Fruit fly (Drosophila melanogaster): ENCODE measurements around the gene Fntb.

dm6 chr3R:16389117-16389516 is 43.7 kb upstream of the Fntb start:
- no peak for TF ChIP-seq sv (GFP tag; optimal IDR thresholded peaks at IDR 0.05)
- no peak for TF ChIP-seq h (GFP tag; optimal IDR thresholded peaks at IDR 0.05)
- TF ChIP-seq psq (GFP tag; optimal IDR thresholded peaks at IDR 0.05): no peak

Data from whole organism, wandering third instar larva.